Worm (Caenorhabditis elegans) whole organism, young adult: ENCODE measurements around the gene cya-2.

ENCODE experiments used
- F23B12.7 ChIP-seq: sonication (generic microtip); optimal IDR thresholded peaks from 2 replicates; lab custom pipeline; 2017; ENCODE audit warnings: missing genetic modification characterization, mild to moderate bottlenecking, missing compliant biosample characterization, antibody characterized with exemption, moderate library complexity; ENCODE audit not compliant: insufficient read depth
- Y53G8AR.9 ChIP-seq: fragments of 200-800 bp; sonication (Bioruptor generic); conservative IDR thresholded peaks from 2 replicates; pipeline ENCODE4 v1.3.6; 2022; ENCODE audit warnings: missing genetic modification reagents, missing genetic modification characterization, missing compliant biosample characterization
- nfya-1 ChIP-seq: sonication (generic microtip); optimal IDR thresholded peaks from 2 replicates; lab custom pipeline; 2017; ENCODE audit warnings: antibody characterized with exemption, missing compliant biosample characterization, missing genetic modification characterization, borderline replicate concordance; ENCODE audit not compliant: insufficient read depth
- pbrm-1 ChIP-seq: fragments of 200-800 bp; sonication (Bioruptor generic); IDR thresholded peaks from 2 replicates; pipeline ENCODE4 v1.3.6; 2022; ENCODE audit warnings: missing genetic modification reagents, missing genetic modification characterization, missing compliant biosample characterization
- rpc-1 ChIP-seq, 2 experiments: fragments of 150-350 bp in 1 of 2; sonication (generic microtip) in 1 of 2; optimal IDR thresholded peaks; 2 replicates each; lab custom pipeline; 2014 to 2018; ENCODE audit warnings: missing biosample characterization in 1 of 2, missing genetic modification characterization in 1 of 2, missing genetic modification reagents in 1 of 2, missing genotype in 1 of 2
- snpc-1.3 ChIP-seq: sonication (generic microtip); optimal IDR thresholded peaks from 2 replicates; lab custom pipeline; 2017; ENCODE audit warnings: missing genetic modification characterization, mild to moderate bottlenecking, missing compliant biosample characterization, antibody characterized with exemption, moderate library complexity, missing genotype, missing genetic modification reagents; ENCODE audit not compliant: insufficient read depth
- snpc-4 ChIP-seq, 5 experiments: fragments of 150-350 bp in 1 of 5; sonication (generic microtip) in 4 of 5; optimal IDR thresholded peaks; 2 replicates each; lab custom pipeline; 2014 to 2018; ENCODE audit warnings: missing genetic modification characterization in 5 of 5, missing biosample characterization in 3 of 5, antibody characterized with exemption in 2 of 5, mild to moderate bottlenecking in 2 of 5, missing compliant biosample characterization in 2 of 5, missing genotype in 2 of 5, moderate library complexity in 2 of 5, missing genetic modification reagents in 1 of 5

ce11 chrII:2063989-2064388 lies 40.6 kb upstream of the cya-2 start, which contains the start of gene F07E5.13:
- TF ChIP-seq pbrm-1 (GFP tag; lab: Robert Waterston, UW) (no peak), nfya-1 (tag; lab: Kevin White, UChicago) (no peak), Y53G8AR.9 (no peak), F23B12.7 (tag; lab: Kevin White, UChicago) (no peak), rpc-1 (optimal IDR thresholded peaks at IDR 0.05; lab: Kevin White, UChicago) (no peak), rpc-1 (tag; optimal IDR thresholded peaks at IDR 0.05; lab: Kevin White, UChicago) (no peak), snpc-4 (GFP tag; optimal IDR thresholded peaks at IDR 0.05; lab: Kevin White, UChicago) (no peak), snpc-4 (tag; optimal IDR thresholded peaks at IDR 0.05; lab: Kevin White, UChicago) (no peak), snpc-1.3 (tag; lab: Kevin White, UChicago) (no peak)
